Fruit fly (Drosophila melanogaster) whole organism, embryonic: Measurements from ENCODE around the gene CG42820.

Experiments
- CG12744 ChIP-seq: fragments of 200-800 bp; sonication (Bioruptor generic); optimal IDR thresholded peaks from 2 replicates; lab custom pipeline; 2016; ENCODE audit warnings: missing biosample characterization, missing genetic modification characterization
- CG14441 ChIP-seq: fragments of 200-800 bp; sonication (Bioruptor generic); IDR thresholded peaks from 2 replicates; pipeline ENCODE4 v1.3.6; 2022; ENCODE audit warnings: missing biosample characterization, missing genetic modification characterization
- CG14710 ChIP-seq: fragments of 200-800 bp; sonication (Bioruptor generic); optimal IDR thresholded peaks from 3 replicates; lab custom pipeline; 2019; ENCODE audit warnings: missing biosample characterization, mild to moderate bottlenecking, missing genetic modification characterization, moderate library complexity
- CG15073 ChIP-seq: fragments of 200-800 bp; sonication (Bioruptor generic); optimal IDR thresholded peaks from 2 replicates; lab custom pipeline; 2016; ENCODE audit warnings: missing biosample characterization, missing genetic modification characterization
- CG1529 ChIP-seq: fragments of 200-800 bp; sonication (Bioruptor generic); optimal IDR thresholded peaks from 3 replicates; lab custom pipeline; 2018; ENCODE audit warnings: missing biosample characterization, missing genetic modification characterization
- CG16779 ChIP-seq: fragments of 200-800 bp; sonication (Bioruptor generic); IDR thresholded peaks from 2 replicates; pipeline ENCODE4 v1.3.6; 2022; ENCODE audit warnings: missing biosample characterization, missing genetic modification characterization
- CG17612 ChIP-seq: fragments of 200-800 bp; sonication (Bioruptor generic); IDR thresholded peaks from 2 replicates; pipeline ENCODE4 v1.3.6; 2022; ENCODE audit warnings: missing biosample characterization, missing genetic modification characterization
- CG17829 ChIP-seq: fragments of 200-800 bp; optimal IDR thresholded peaks from 2 replicates; lab custom pipeline; 2019; ENCODE audit warnings: missing biosample characterization, mild to moderate bottlenecking, missing genetic modification characterization, moderate library complexity
- CG18764 ChIP-seq: fragments of 200-800 bp; sonication (Bioruptor generic); optimal IDR thresholded peaks from 3 replicates; lab custom pipeline; 2016; ENCODE audit warnings: missing biosample characterization, missing genetic modification characterization
- CG2199 ChIP-seq: fragments of 200-800 bp; sonication (Bioruptor generic); IDR thresholded peaks from 3 replicates; pipeline ENCODE4 v1.3.6; 2022; ENCODE audit warnings: missing biosample characterization, missing genetic modification characterization
- CG2889 ChIP-seq: fragments of 200-800 bp; sonication (Bioruptor generic); IDR thresholded peaks from 3 replicates; pipeline ENCODE4 v1.3.6; 2022; ENCODE audit warnings: missing biosample characterization, missing genetic modification characterization
- CG4617 ChIP-seq: fragments of 200-800 bp; sonication (Bioruptor generic); optimal IDR thresholded peaks from 3 replicates; lab custom pipeline; 2016; ENCODE audit warnings: missing biosample characterization, missing genetic modification characterization, borderline replicate concordance
- CG4707 ChIP-seq: fragments of 200-800 bp; sonication (Bioruptor generic); optimal IDR thresholded peaks from 2 replicates; lab custom pipeline; 2018; ENCODE audit warnings: missing biosample characterization, mild to moderate bottlenecking, missing genetic modification characterization, moderate library complexity
- CG6175 ChIP-seq: fragments of 200-800 bp; sonication (Bioruptor generic); IDR thresholded peaks from 3 replicates; pipeline ENCODE4 v1.3.6; 2022; ENCODE audit warnings: missing biosample characterization, missing genetic modification characterization
- CG6791 ChIP-seq: fragments of 200-800 bp; sonication (Bioruptor generic); IDR thresholded peaks from 3 replicates; pipeline ENCODE4 v1.3.6; 2022; ENCODE audit warnings: missing biosample characterization, missing genetic modification characterization; ENCODE audit not compliant: partially characterized antibody
- CG8359 ChIP-seq: fragments of 200-800 bp; sonication (Bioruptor generic); optimal IDR thresholded peaks from 2 replicates; lab custom pipeline; 2017; ENCODE audit warnings: missing biosample characterization, mild to moderate bottlenecking, missing genetic modification characterization, borderline replicate concordance
- CG8388 ChIP-seq: fragments of 200-800 bp; sonication (Bioruptor generic); optimal IDR thresholded peaks from 2 replicates; lab custom pipeline; 2019; ENCODE audit warnings: missing biosample characterization, mild to moderate bottlenecking, missing genetic modification characterization, moderate library complexity
- CG9727 ChIP-seq: fragments of 200-800 bp; sonication (Bioruptor generic); optimal IDR thresholded peaks from 3 replicates; lab custom pipeline; 2017; ENCODE audit warnings: missing biosample characterization, mild to moderate bottlenecking, missing genetic modification characterization
- CG9817 ChIP-seq: fragments of 200-800 bp; sonication (Bioruptor generic); optimal IDR thresholded peaks from 2 replicates; lab custom pipeline; 2018; ENCODE audit warnings: missing biosample characterization, mild to moderate bottlenecking, missing genetic modification characterization, moderate library complexity
- Deaf1 ChIP-seq: fragments of 200-800 bp; optimal IDR thresholded peaks from 3 replicates; lab custom pipeline; 2019; ENCODE audit warnings: missing biosample characterization, mild to moderate bottlenecking, missing genetic modification characterization, moderate library complexity
- Dll ChIP-seq: fragments of 200-800 bp; sonication (Bioruptor generic); IDR thresholded peaks from 4 replicates; pipeline ENCODE4 v1.3.6; 2022; ENCODE audit warnings: missing biosample characterization, missing genetic modification characterization; ENCODE audit not compliant: partially characterized antibody
- HLH3B ChIP-seq: fragments of 200-800 bp; sonication (Bioruptor generic); IDR thresholded peaks from 2 replicates; pipeline ENCODE4 v1.3.6; 2022; ENCODE audit warnings: missing biosample characterization, missing genetic modification characterization
- Hsf ChIP-seq: fragments of 200-800 bp; sonication (Bioruptor generic); optimal IDR thresholded peaks from 3 replicates; lab custom pipeline; 2016; ENCODE audit warnings: missing biosample characterization, missing genetic modification characterization
- Kr ChIP-seq: fragments of 200-800 bp; sonication (Bioruptor generic); optimal IDR thresholded peaks from 2 replicates; lab custom pipeline; 2017; ENCODE audit warnings: missing biosample characterization, mild to moderate bottlenecking, missing genetic modification characterization
- Lpt ChIP-seq: fragments of >200 bp; optimal IDR thresholded peaks from 2 replicates; lab custom pipeline; 2018; ENCODE audit warnings: missing biosample characterization, missing genetic modification characterization
- MBD-R2 ChIP-seq: fragments of 200-800 bp; sonication (Bioruptor generic); IDR thresholded peaks from 2 replicates; pipeline ENCODE4 v1.3.6; 2022; ENCODE audit warnings: missing biosample characterization, missing genetic modification characterization
- Med ChIP-seq: fragments of 200-800 bp; sonication (Bioruptor generic); peaks from one replicate; lab custom pipeline; 2016; ENCODE audit warnings: missing biosample characterization, missing genetic modification characterization, mild to moderate bottlenecking, inconsistent platforms, moderate library complexity
- Neu2 ChIP-seq: fragments of 200-800 bp; sonication (Bioruptor generic); optimal IDR thresholded peaks from 3 replicates; lab custom pipeline; 2016; ENCODE audit warnings: missing biosample characterization, missing genetic modification characterization, borderline replicate concordance
- Nf-YC ChIP-seq: fragments of 200-800 bp; optimal IDR thresholded peaks from 3 replicates; lab custom pipeline; 2019; ENCODE audit warnings: missing biosample characterization, mild to moderate bottlenecking, missing genetic modification characterization, moderate library complexity
- Opbp ChIP-seq: fragments of 200-800 bp; sonication (Bioruptor generic); IDR thresholded peaks from 3 replicates; pipeline ENCODE4 v1.3.6; 2022; ENCODE audit warnings: missing biosample characterization, missing genetic modification characterization; ENCODE audit not compliant: partially characterized antibody
- Side ChIP-seq: fragments of 200-800 bp; sonication (Bioruptor generic); optimal IDR thresholded peaks from 2 replicates; lab custom pipeline; 2016; ENCODE audit warnings: missing biosample characterization, missing genetic modification characterization
- Sox102F ChIP-seq: fragments of 200-800 bp; sonication (Bioruptor generic); optimal IDR thresholded peaks from 2 replicates; lab custom pipeline; 2018; ENCODE audit warnings: missing biosample characterization, mild to moderate bottlenecking, missing genetic modification characterization, moderate library complexity
- TFAM ChIP-seq: fragments of 200-800 bp; sonication (Bioruptor generic); optimal IDR thresholded peaks from 2 replicates; lab custom pipeline; 2017; ENCODE audit warnings: missing biosample characterization, missing genetic modification characterization, inconsistent platforms
- Xrp1 ChIP-seq: fragments of 200-800 bp; sonication (Bioruptor generic); IDR thresholded peaks from 2 replicates; pipeline ENCODE4 v1.3.6; 2022; ENCODE audit warnings: missing biosample characterization, missing genetic modification characterization
- az2 ChIP-seq: fragments of 200-800 bp; sonication (Bioruptor generic); optimal IDR thresholded peaks from 3 replicates; lab custom pipeline; 2016; ENCODE audit warnings: missing biosample characterization, missing genetic modification characterization
- caup ChIP-seq: fragments of 200-800 bp; sonication (Bioruptor generic); optimal IDR thresholded peaks from 3 replicates; lab custom pipeline; 2017; ENCODE audit warnings: missing biosample characterization, mild to moderate bottlenecking, missing genetic modification characterization, moderate library complexity; ENCODE audit not compliant: severe bottlenecking
- croc ChIP-seq: fragments of 200-800 bp; sonication (Bioruptor generic); conservative IDR thresholded peaks from 3 replicates; pipeline ENCODE4 v1.3.6; 2022; ENCODE audit warnings: missing biosample characterization, missing genetic modification characterization
- gce ChIP-seq: fragments of 200-800 bp; sonication (Bioruptor generic); IDR thresholded peaks from 3 replicates; pipeline ENCODE4 v1.3.6; 2022; ENCODE audit warnings: missing biosample characterization, missing genetic modification characterization
- gcm ChIP-seq: fragments of 200-800 bp; sonication (Bioruptor generic); optimal IDR thresholded peaks from 2 replicates; lab custom pipeline; 2019; ENCODE audit warnings: missing biosample characterization, mild to moderate bottlenecking, missing genetic modification characterization, moderate library complexity
- gt ChIP-seq: fragments of 200-800 bp; sonication (Bioruptor generic); IDR thresholded peaks from 2 replicates; pipeline ENCODE4 v1.3.6; 2022; ENCODE audit warnings: missing biosample characterization, missing genetic modification characterization
- ham ChIP-seq: fragments of 200-800 bp; sonication (Bioruptor generic); IDR thresholded peaks from 2 replicates; pipeline ENCODE4 v1.3.6; 2022; ENCODE audit warnings: missing biosample characterization, missing genetic modification characterization
- jing ChIP-seq: fragments of 200-800 bp; sonication (Bioruptor generic); optimal IDR thresholded peaks from 2 replicates; lab custom pipeline; 2018; ENCODE audit warnings: missing biosample characterization, mild to moderate bottlenecking, missing genetic modification characterization
- kah ChIP-seq: fragments of 200-800 bp; sonication (Bioruptor generic); optimal IDR thresholded peaks from 2 replicates; lab custom pipeline; 2018; ENCODE audit warnings: missing biosample characterization, mild to moderate bottlenecking, missing genetic modification characterization
- kni ChIP-seq: fragments of 200-800 bp; sonication (Bioruptor generic); optimal IDR thresholded peaks from 3 replicates; lab custom pipeline; 2017; ENCODE audit warnings: mild to moderate bottlenecking, missing biosample characterization, missing genetic modification reagents, missing genetic modification characterization
- psq ChIP-seq: fragments of 200-800 bp; sonication (Bioruptor generic); optimal IDR thresholded peaks from 2 replicates; lab custom pipeline; 2017; ENCODE audit warnings: missing biosample characterization, missing genetic modification characterization
- pzg ChIP-seq: fragments of 200-800 bp; sonication (Bioruptor generic); optimal IDR thresholded peaks from 3 replicates; lab custom pipeline; 2018; ENCODE audit warnings: missing biosample characterization, mild to moderate bottlenecking, missing genetic modification characterization, moderate library complexity
- sima ChIP-seq: fragments of 200-800 bp; sonication (Bioruptor generic); optimal IDR thresholded peaks from 2 replicates; lab custom pipeline; 2016; ENCODE audit warnings: missing biosample characterization, missing genetic modification characterization
- slp2 ChIP-seq: fragments of 200-800 bp; sonication (Bioruptor generic); optimal IDR thresholded peaks from 2 replicates; lab custom pipeline; 2016; ENCODE audit warnings: missing biosample characterization, missing genetic modification characterization
- tna ChIP-seq: fragments of 200-800 bp; sonication (Bioruptor generic); IDR thresholded peaks from 2 replicates; pipeline ENCODE4 v1.3.6; 2022; ENCODE audit warnings: missing biosample characterization, missing genetic modification characterization; ENCODE audit not compliant: partially characterized antibody
- zen ChIP-seq: fragments of 200-800 bp; sonication (Bioruptor generic); optimal IDR thresholded peaks from 3 replicates; lab custom pipeline; 2018; ENCODE audit warnings: missing biosample characterization, mild to moderate bottlenecking, missing genetic modification characterization, moderate library complexity

The CG42820 gene

dm6 chr2L:8376717-8377116 lies 15.5 kb downstream of the CG42820 start, which contains the start of the genes CG13390 and CG17294 (continued):
- TF ChIP-seq tna (GFP tag; lab: Robert Waterston, UW) (peak; percentile 28; the same call in 1 of the 2 replicates), zen (tag; lab: Kevin White, UChicago) (peak; percentile 99), Deaf1 (peak; percentile 92), Xrp1 (peak; percentile 100), CG17612 (GFP tag; lab: Robert Waterston, UW) (peak; percentile 99), Opbp (GFP tag; lab: Robert Waterston, UW) (peak; percentile 31; the same call in 1 of the 3 replicates), Hsf (peak; percentile 98), CG14710 (tag; lab: Kevin White, UChicago) (peak; percentile 98), sima (peak; percentile 89), Lpt (GFP tag; lab: Kevin White, UChicago) (no peak), CG2199 (peak; percentile 99), CG8359 (GFP tag; lab: Kevin White, UChicago) (peak; percentile 95), Sox102F (peak; percentile 100), psq (GFP tag; lab: Kevin White, UChicago) (peak; percentile 97), MBD-R2 (peak; percentile 100), CG2889 (GFP tag; lab: Robert Waterston, UW) (peak; percentile 99), Neu2 (GFP tag; lab: Kevin White, UChicago) (peak; percentile 36), az2 (peak; percentile 99), CG12744 (GFP tag; lab: Kevin White, UChicago) (peak; percentile 96), CG16779 (GFP tag; lab: Robert Waterston, UW) (peak; percentile 99), HLH3B (GFP tag; lab: Robert Waterston, UW) (peak; percentile 100), CG4707 (GFP tag; lab: Kevin White, UChicago) (peak; percentile 96), CG4617 (GFP tag; lab: Kevin White, UChicago) (peak; percentile 99), CG18764 (GFP tag; lab: Kevin White, UChicago) (peak; percentile 99), gt (GFP tag; lab: Robert Waterston, UW) (peak; percentile 99), ham (GFP tag; lab: Robert Waterston, UW) (peak; percentile 99), Med (GFP tag; lab: Kevin White, UChicago) (peak; percentile 99), CG17829 (peak; percentile 100), CG14441 (GFP tag; lab: Robert Waterston, UW) (peak; percentile 100), gcm (GFP tag; lab: Kevin White, UChicago) (peak; percentile 99), CG6175 (GFP tag; lab: Robert Waterston, UW) (peak; percentile 99), caup (GFP tag; lab: Kevin White, UChicago) (peak; percentile 99), CG1529 (GFP tag; lab: Kevin White, UChicago) (peak; percentile 99), pzg (GFP tag; lab: Kevin White, UChicago) (peak; percentile 63), Dll (GFP tag; lab: Robert Waterston, UW) (peak; percentile 86), TFAM (GFP tag; lab: Kevin White, UChicago) (peak; percentile 91), kah (GFP tag; lab: Kevin White, UChicago) (peak; percentile 99), croc (GFP tag; lab: Robert Waterston, UW) (peak; percentile 99), CG15073 (GFP tag; lab: Kevin White, UChicago) (peak; percentile 90), jing (GFP tag; lab: Kevin White, UChicago) (peak; percentile 99), kni (peak; percentile 97), gce (GFP tag; lab: Robert Waterston, UW) (peak; percentile 100), CG9727 (GFP tag; lab: Kevin White, UChicago) (peak; percentile 99), CG6791 (GFP tag; lab: Robert Waterston, UW) (peak; percentile 64), CG9817 (tag; lab: Kevin White, UChicago) (peak; percentile 100), Kr (GFP tag; lab: Kevin White, UChicago) (peak; percentile 74), CG8388 (GFP tag; lab: Kevin White, UChicago) (peak; percentile 99), slp2 (GFP tag; lab: Kevin White, UChicago) (peak; percentile 88), Nf-YC (tag; lab: Kevin White, UChicago) (peak; percentile 95), Side (GFP tag; lab: Kevin White, UChicago) (peak; percentile 93)
